Fruit fly (Drosophila melanogaster) whole organism, embryonic: Measurements from ENCODE around the gene dsd.

Experiments
- CG10654 ChIP-seq: fragments of 200-800 bp; sonication (Bioruptor generic); optimal IDR thresholded peaks from 2 replicates; lab custom pipeline; 2016; ENCODE audit warnings: missing biosample characterization, missing genetic modification characterization
- CG12391 ChIP-seq: fragments of 200-800 bp; sonication (Bioruptor generic); optimal IDR thresholded peaks from 3 replicates; lab custom pipeline; 2018; ENCODE audit warnings: missing biosample characterization, mild to moderate bottlenecking, missing genetic modification characterization, moderate library complexity
- CG12659 ChIP-seq: fragments of 200-800 bp; sonication (Bioruptor generic); optimal IDR thresholded peaks from 3 replicates; lab custom pipeline; 2017; ENCODE audit warnings: mild to moderate bottlenecking, missing biosample characterization, missing genetic modification reagents, missing genetic modification characterization
- CG13296 ChIP-seq: fragments of 200-800 bp; sonication (Bioruptor generic); optimal IDR thresholded peaks from 3 replicates; lab custom pipeline; 2018; ENCODE audit warnings: missing biosample characterization, mild to moderate bottlenecking, missing genetic modification characterization
- CG15269 ChIP-seq: fragments of 200-800 bp; sonication (Bioruptor generic); optimal IDR thresholded peaks from 2 replicates; lab custom pipeline; 2018; ENCODE audit warnings: missing biosample characterization, mild to moderate bottlenecking, missing genetic modification characterization, moderate library complexity
- CG15696 ChIP-seq: fragments of 200-800 bp; sonication (Bioruptor generic); optimal IDR thresholded peaks from 2 replicates; lab custom pipeline; 2019; ENCODE audit warnings: missing biosample characterization, mild to moderate bottlenecking, missing genetic modification characterization, moderate library complexity
- CG16815 ChIP-seq: fragments of 200-800 bp; sonication (Bioruptor generic); optimal IDR thresholded peaks from 3 replicates; lab custom pipeline; 2017; ENCODE audit warnings: missing biosample characterization, mild to moderate bottlenecking, missing genetic modification characterization
- CG17802 ChIP-seq: fragments of 200-800 bp; sonication (Bioruptor generic); optimal IDR thresholded peaks from 2 replicates; lab custom pipeline; 2018; ENCODE audit warnings: missing biosample characterization, mild to moderate bottlenecking, missing genetic modification characterization, moderate library complexity
- CG18011 ChIP-seq: fragments of 200-800 bp; sonication (Bioruptor generic); optimal IDR thresholded peaks from 2 replicates; lab custom pipeline; 2017; ENCODE audit warnings: missing biosample characterization, missing genetic modification characterization, mild to moderate bottlenecking, moderate library complexity, missing genotype
- CG33557 ChIP-seq: fragments of 200-800 bp; sonication (Bioruptor generic); optimal IDR thresholded peaks from 2 replicates; lab custom pipeline; 2019; ENCODE audit warnings: missing biosample characterization, mild to moderate bottlenecking, missing genetic modification characterization, moderate library complexity
- CG6683 ChIP-seq: fragments of 200-800 bp; sonication (Bioruptor generic); optimal IDR thresholded peaks from 2 replicates; lab custom pipeline; 2017; ENCODE audit warnings: missing biosample characterization, mild to moderate bottlenecking, missing genetic modification characterization, missing genetic modification reagents
- CG6854 ChIP-seq: fragments of 200-800 bp; sonication (Bioruptor generic); optimal IDR thresholded peaks from 3 replicates; lab custom pipeline; 2017; ENCODE audit warnings: missing biosample characterization, mild to moderate bottlenecking, missing genetic modification characterization
- CG7786 ChIP-seq: fragments of 200-800 bp; sonication (Bioruptor generic); optimal IDR thresholded peaks from 2 replicates; lab custom pipeline; 2016; ENCODE audit warnings: missing biosample characterization, missing genetic modification characterization
- CG7963 ChIP-seq: fragments of 200-800 bp; sonication (Bioruptor generic); IDR thresholded peaks from 3 replicates; pipeline ENCODE4 v1.3.6; 2022; ENCODE audit warnings: missing biosample characterization, missing genetic modification characterization; ENCODE audit not compliant: partially characterized antibody
- Camta ChIP-seq: fragments of 200-800 bp; sonication (Bioruptor generic); optimal IDR thresholded peaks from 2 replicates; lab custom pipeline; 2016; ENCODE audit warnings: missing biosample characterization, missing genetic modification characterization
- Dip2 ChIP-seq: fragments of 200-800 bp; sonication (Bioruptor generic); IDR thresholded peaks from 2 replicates; pipeline ENCODE4 v1.3.6; 2022; ENCODE audit warnings: missing biosample characterization, missing genetic modification characterization
- Dip3 ChIP-seq: fragments of 200-800 bp; sonication (Bioruptor generic); optimal IDR thresholded peaks from 3 replicates; lab custom pipeline; 2016; ENCODE audit warnings: missing biosample characterization, missing genetic modification characterization
- E2f2 ChIP-seq: fragments of 200-800 bp; sonication (Bioruptor generic); IDR thresholded peaks from 2 replicates; pipeline ENCODE4 v1.3.6; 2022; ENCODE audit warnings: missing biosample characterization, missing genetic modification characterization
- ERR ChIP-seq: fragments of 200-800 bp; sonication (Bioruptor generic); optimal IDR thresholded peaks from 2 replicates; lab custom pipeline; 2016; ENCODE audit warnings: missing biosample characterization, missing genetic modification characterization
- HLH54F ChIP-seq: fragments of 200-800 bp; sonication (Bioruptor generic); optimal IDR thresholded peaks from 3 replicates; lab custom pipeline; 2016; ENCODE audit warnings: missing biosample characterization, missing genetic modification characterization
- Lhr ChIP-seq: fragments of 200-800 bp; sonication (Bioruptor generic); optimal IDR thresholded peaks from 3 replicates; lab custom pipeline; 2017; ENCODE audit warnings: mild to moderate bottlenecking, missing biosample characterization, missing genetic modification reagents, missing genetic modification characterization
- Lpt ChIP-seq: fragments of >200 bp; optimal IDR thresholded peaks from 2 replicates; lab custom pipeline; 2018; ENCODE audit warnings: missing biosample characterization, missing genetic modification characterization
- Mrtf ChIP-seq: fragments of 200-800 bp; sonication (Bioruptor generic); IDR thresholded peaks from 3 replicates; pipeline ENCODE4 v1.3.6; 2022; ENCODE audit warnings: missing biosample characterization, missing genetic modification characterization
- NC2α ChIP-seq: fragments of 200-800 bp; sonication (Bioruptor generic); optimal IDR thresholded peaks from 2 replicates; lab custom pipeline; 2016; ENCODE audit warnings: missing biosample characterization, missing genetic modification characterization
- Sox100B ChIP-seq: fragments of 200-800 bp; sonication (Bioruptor generic); optimal IDR thresholded peaks from 3 replicates; lab custom pipeline; 2018; ENCODE audit warnings: missing biosample characterization, mild to moderate bottlenecking, missing genetic modification characterization
- Ssrp ChIP-seq: fragments of 200-800 bp; sonication (Bioruptor generic); optimal IDR thresholded peaks from 2 replicates; lab custom pipeline; 2018; ENCODE audit warnings: missing biosample characterization, mild to moderate bottlenecking, missing genetic modification characterization, moderate library complexity
- al ChIP-seq: fragments of 200-800 bp; sonication (Bioruptor generic); IDR thresholded peaks from 2 replicates; pipeline ENCODE4 v1.3.6; 2022; ENCODE audit warnings: missing biosample characterization, missing genetic modification characterization
- amos ChIP-seq: fragments of 200-800 bp; sonication (Bioruptor generic); IDR thresholded peaks from 2 replicates; pipeline ENCODE4 v1.3.6; 2022; ENCODE audit warnings: missing biosample characterization, missing genetic modification characterization; ENCODE audit not compliant: partially characterized antibody
- ara ChIP-seq: fragments of 200-800 bp; sonication (Bioruptor generic); IDR thresholded peaks from 2 replicates; pipeline ENCODE4 v1.3.6; 2022; ENCODE audit warnings: missing biosample characterization, missing genetic modification characterization
- chm ChIP-seq: fragments of 200-800 bp; sonication (Bioruptor generic); IDR thresholded peaks from 2 replicates; pipeline ENCODE4 v1.3.6; 2022; ENCODE audit warnings: missing biosample characterization, missing genetic modification characterization
- da ChIP-seq: fragments of 200-800 bp; sonication (Bioruptor generic); optimal IDR thresholded peaks from 2 replicates; lab custom pipeline; 2016; ENCODE audit warnings: missing biosample characterization, missing genetic modification characterization
- ewg ChIP-seq: fragments of 200-800 bp; sonication (Bioruptor generic); optimal IDR thresholded peaks from 3 replicates; lab custom pipeline; 2017; ENCODE audit warnings: mild to moderate bottlenecking, missing biosample characterization, missing genetic modification reagents, missing genetic modification characterization
- fru ChIP-seq: fragments of >200 bp; optimal IDR thresholded peaks from 2 replicates; lab custom pipeline; 2017
- gcm ChIP-seq: fragments of 200-800 bp; sonication (Bioruptor generic); optimal IDR thresholded peaks from 2 replicates; lab custom pipeline; 2019; ENCODE audit warnings: missing biosample characterization, mild to moderate bottlenecking, missing genetic modification characterization, moderate library complexity
- gfzf ChIP-seq: fragments of 200-800 bp; sonication (Bioruptor generic); optimal IDR thresholded peaks from 2 replicates; lab custom pipeline; 2016; ENCODE audit warnings: missing biosample characterization, mild to moderate bottlenecking, missing genetic modification characterization, moderate library complexity
- jing ChIP-seq: fragments of 200-800 bp; sonication (Bioruptor generic); optimal IDR thresholded peaks from 2 replicates; lab custom pipeline; 2018; ENCODE audit warnings: missing biosample characterization, mild to moderate bottlenecking, missing genetic modification characterization
- maf-S ChIP-seq: fragments of 200-800 bp; sonication (Bioruptor generic); optimal IDR thresholded peaks from 2 replicates; lab custom pipeline; 2016; ENCODE audit warnings: missing biosample characterization, missing genetic modification characterization
- mirr ChIP-seq: fragments of 200-800 bp; sonication (Bioruptor generic); optimal IDR thresholded peaks from 3 replicates; lab custom pipeline; 2018; ENCODE audit warnings: missing biosample characterization, mild to moderate bottlenecking, missing genetic modification characterization
- pb ChIP-seq: fragments of 200-800 bp; sonication (Bioruptor generic); optimal IDR thresholded peaks from 3 replicates; lab custom pipeline; 2016; ENCODE audit warnings: missing biosample characterization, missing genetic modification characterization
- peb ChIP-seq: fragments of 200-800 bp; sonication (Bioruptor generic); IDR thresholded peaks from 2 replicates; pipeline ENCODE4 v1.3.6; 2022; ENCODE audit warnings: missing biosample characterization, missing genetic modification characterization
- phol ChIP-seq: fragments of 200-800 bp; sonication (Bioruptor generic); optimal IDR thresholded peaks from 3 replicates; lab custom pipeline; 2018; ENCODE audit warnings: missing biosample characterization, mild to moderate bottlenecking, missing genetic modification characterization, moderate library complexity
- pnt ChIP-seq: fragments of 200-800 bp; sonication (Bioruptor generic); optimal IDR thresholded peaks from 3 replicates; lab custom pipeline; 2016; ENCODE audit warnings: missing biosample characterization, missing genetic modification characterization
- pros ChIP-seq: fragments of 200-800 bp; sonication (Bioruptor generic); optimal IDR thresholded peaks from 3 replicates; lab custom pipeline; 2019; ENCODE audit warnings: missing biosample characterization, mild to moderate bottlenecking, missing genetic modification characterization, moderate library complexity
- sisA ChIP-seq: fragments of 200-800 bp; sonication (Bioruptor generic); IDR thresholded peaks from 2 replicates; pipeline ENCODE4 v1.3.6; 2022; ENCODE audit warnings: missing biosample characterization, missing genetic modification characterization
- sug ChIP-seq: fragments of 200-800 bp; optimal IDR thresholded peaks from 2 replicates; lab custom pipeline; 2019; ENCODE audit warnings: missing biosample characterization, mild to moderate bottlenecking, missing genetic modification characterization, moderate library complexity
- trh ChIP-seq: fragments of 200-800 bp; sonication (Bioruptor generic); optimal IDR thresholded peaks from 2 replicates; lab custom pipeline; 2016; ENCODE audit warnings: missing biosample characterization, missing genetic modification characterization
- yki ChIP-seq: fragments of >200 bp; optimal IDR thresholded peaks from 3 replicates; lab custom pipeline; 2018
- z ChIP-seq: fragments of 200-800 bp; sonication (Bioruptor generic); IDR thresholded peaks from 3 replicates; pipeline ENCODE4 v1.3.6; 2022; ENCODE audit warnings: missing biosample characterization, missing genetic modification characterization
- zen ChIP-seq: fragments of 200-800 bp; sonication (Bioruptor generic); optimal IDR thresholded peaks from 3 replicates; lab custom pipeline; 2018; ENCODE audit warnings: missing biosample characterization, mild to moderate bottlenecking, missing genetic modification characterization, moderate library complexity
- zen2 ChIP-seq: fragments of 200-800 bp; sonication (Bioruptor generic); IDR thresholded peaks from 3 replicates; pipeline ENCODE4 v1.3.6; 2022; ENCODE audit warnings: missing biosample characterization, missing genetic modification characterization; ENCODE audit not compliant: partially characterized antibody
- zfh2 ChIP-seq: fragments of 200-800 bp; sonication (Bioruptor generic); optimal IDR thresholded peaks from 2 replicates; lab custom pipeline; 2016; ENCODE audit warnings: missing biosample characterization, missing genetic modification characterization

The dsd gene

DNA sequence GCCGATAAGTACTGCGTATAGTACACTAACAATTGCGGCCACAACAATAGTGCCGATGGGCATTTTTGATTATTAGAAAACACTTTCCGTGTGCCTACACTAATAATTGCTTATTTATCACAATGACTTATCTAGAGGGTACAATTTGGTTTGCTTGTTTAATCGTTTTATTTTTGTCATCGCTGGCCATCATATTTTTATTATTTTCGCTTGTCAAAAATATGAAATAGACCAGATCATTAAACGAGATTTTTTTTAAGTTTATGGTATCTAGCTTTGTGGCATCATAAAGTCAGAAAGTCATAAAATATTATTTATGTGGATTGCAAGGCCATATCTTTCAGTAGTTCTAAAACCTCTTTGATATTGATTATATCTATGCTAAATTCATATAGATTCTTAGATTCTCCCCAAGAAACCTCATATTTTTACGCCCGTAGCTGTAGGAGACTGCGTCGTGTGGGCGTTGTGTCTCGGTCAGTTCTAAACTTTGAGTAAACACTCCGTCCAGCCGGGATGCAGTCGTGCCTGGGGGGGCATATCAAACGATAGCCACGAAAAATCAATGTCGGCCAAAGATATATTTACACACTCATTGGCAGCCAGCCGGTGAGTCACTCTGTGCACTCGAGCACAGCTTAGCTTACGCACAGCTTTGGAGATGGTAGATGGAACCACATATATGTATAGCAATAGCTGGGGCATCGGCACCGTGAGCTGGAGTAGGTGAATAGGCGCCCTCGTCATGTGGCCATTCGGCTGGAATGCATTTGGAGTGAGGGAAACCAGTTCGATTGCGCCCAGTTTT lies 2.4 kb downstream of the dsd start (continued):
- TF ChIP-seq CG6683 (GFP tag; lab: Kevin White, UChicago) (no peak), zfh2 (GFP tag; lab: Kevin White, UChicago) (peak; percentile 15), Dip2 (no peak), CG17802 (tag; lab: Kevin White, UChicago) (no peak), trh (GFP tag; lab: Kevin White, UChicago) (no peak), ewg (GFP tag; lab: Kevin White, UChicago) (no peak), CG7963 (GFP tag; lab: Robert Waterston, UW) (no peak), zen2 (no peak), chm (GFP tag; lab: Robert Waterston, UW) (no peak), CG18011 (GFP tag; lab: Kevin White, UChicago) (no peak), da (no peak), NC2α (no peak), Ssrp (tag; lab: Kevin White, UChicago) (no peak), CG16815 (peak; percentile 8), sug (tag; lab: Kevin White, UChicago) (no peak), gfzf (GFP tag; lab: Kevin White, UChicago) (no peak), yki (lab: Kevin White, UChicago) (no peak), fru (lab: Kevin White, UChicago) (no peak), gcm (no peak), Lpt (GFP tag; lab: Kevin White, UChicago) (no peak), CG15269 (tag; lab: Kevin White, UChicago) (peak; percentile 28), maf-S (no peak), pros (GFP tag; lab: Kevin White, UChicago) (no peak), CG15696 (tag; lab: Kevin White, UChicago) (no peak), CG12391 (peak; percentile 32), zen (tag; lab: Kevin White, UChicago) (no peak), pb (GFP tag; lab: Kevin White, UChicago) (no peak), CG13296 (no peak), Camta (no peak), amos (GFP tag; lab: Robert Waterston, UW) (no peak), Mrtf (GFP tag; lab: Robert Waterston, UW) (no peak), peb (GFP tag; lab: Robert Waterston, UW) (no peak), phol (tag; lab: Kevin White, UChicago) (peak; percentile 42), CG33557 (GFP tag; lab: Kevin White, UChicago) (no peak), Sox100B (no peak), pnt (GFP tag; lab: Kevin White, UChicago) (peak; percentile 11), sisA (GFP tag; lab: Robert Waterston, UW) (no peak), CG10654 (GFP tag; lab: Kevin White, UChicago) (no peak), z (no peak), al (GFP tag; lab: Robert Waterston, UW) (no peak), CG12659 (peak; percentile 11), CG6854 (no peak), ERR (no peak), E2f2 (GFP tag; lab: Robert Waterston, UW) (no peak), HLH54F (GFP tag; lab: Kevin White, UChicago) (no peak), ara (GFP tag; lab: Robert Waterston, UW) (no peak), CG7786 (GFP tag; lab: Kevin White, UChicago) (no peak), mirr (GFP tag; lab: Kevin White, UChicago) (no peak), Dip3 (GFP tag; lab: Kevin White, UChicago) (peak; percentile 21), Lhr (GFP tag; lab: Kevin White, UChicago) (no peak), jing (GFP tag; lab: Kevin White, UChicago) (no peak)
